Worm (Caenorhabditis elegans) whole organism, L1 larva: ENCODE data around the gene C28C12.12.

Experiments
- C04F5.9 ChIP-seq: sonication (generic microtip); optimal IDR thresholded peaks from 2 replicates; lab custom pipeline; 2016; ENCODE audit warnings: missing genetic modification characterization, missing compliant biosample characterization
- C16A3.4 ChIP-seq: fragments of 150-350 bp; optimal IDR thresholded peaks from 2 replicates; lab custom pipeline; 2014; ENCODE audit warnings: missing biosample characterization, missing genetic modification characterization
- F16B12.6 ChIP-seq: fragments of 150-350 bp; optimal IDR thresholded peaks from 2 replicates; lab custom pipeline; 2014; ENCODE audit warnings: missing biosample characterization, missing genetic modification characterization
- Y116A8C.19 ChIP-seq: sonication (generic microtip); optimal IDR thresholded peaks from 2 replicates; lab custom pipeline; 2016; ENCODE audit warnings: missing compliant biosample characterization, missing genetic modification characterization, borderline replicate concordance
- aly-2 ChIP-seq: fragments of 150-350 bp; optimal IDR thresholded peaks from 2 replicates; lab custom pipeline; 2014; ENCODE audit warnings: missing biosample characterization, missing genetic modification characterization
- ceh-63 ChIP-seq: fragments of 200-800 bp; sonication (Bioruptor generic); optimal IDR thresholded peaks from 2 replicates; lab custom pipeline; 2018; ENCODE audit warnings: mild to moderate bottlenecking, missing genetic modification characterization, missing compliant biosample characterization
- ceh-8 ChIP-seq: fragments of 200-800 bp; sonication (Bioruptor generic); optimal IDR thresholded peaks from 2 replicates; lab custom pipeline; 2018; ENCODE audit warnings: mild to moderate bottlenecking, missing genetic modification characterization, moderate library complexity, missing compliant biosample characterization
- ceh-82 ChIP-seq, 3 experiments: fragments of 150-350 bp in 1 of 3; sonication (generic microtip) in 2 of 3; optimal IDR thresholded peaks; 2 replicates each; lab custom pipeline; 2014 to 2017; ENCODE audit warnings: missing biosample characterization in 3 of 3, missing genetic modification characterization in 3 of 3
- ceh-88 ChIP-seq: fragments of 200-800 bp; sonication (Bioruptor generic); IDR thresholded peaks from 2 replicates; pipeline ENCODE4 v1.3.6; 2022; ENCODE audit warnings: missing genetic modification characterization, missing compliant biosample characterization
- ceh-90 ChIP-seq: sonication (generic microtip); optimal IDR thresholded peaks from 2 replicates; lab custom pipeline; 2016; ENCODE audit warnings: missing genetic modification characterization, missing compliant biosample characterization
- ces-1 ChIP-seq: fragments of 150-350 bp; optimal IDR thresholded peaks from 2 replicates; lab custom pipeline; 2014; ENCODE audit warnings: missing biosample characterization, missing genetic modification reagents, missing genetic modification characterization
- dpl-1 ChIP-seq, 3 experiments: fragments of 150-350 bp in 2 of 3; sonication (generic microtip) in 1 of 3; optimal IDR thresholded peaks; 2 replicates each; lab custom pipeline; 2014 to 2017; ENCODE audit warnings: missing biosample characterization in 3 of 3, missing genetic modification characterization in 3 of 3, missing genetic modification reagents in 3 of 3
- efl-1 ChIP-seq, 4 experiments: fragments of 150-350 bp; optimal IDR thresholded peaks in 3 of 4; peaks in 1 of 4; 1 replicate in 1 of 4; 2 replicates in 3 of 4; lab custom pipeline; 2014; ENCODE audit warnings: missing biosample characterization in 2 of 4, missing genetic modification characterization in 2 of 4, missing genetic modification reagents in 2 of 4
- efl-3 ChIP-seq: fragments of 200-800 bp; sonication (Bioruptor generic); optimal IDR thresholded peaks from 2 replicates; lab custom pipeline; 2018; ENCODE audit warnings: mild to moderate bottlenecking, missing genetic modification characterization, missing compliant biosample characterization
- egl-27 ChIP-seq, 2 experiments: fragments of 150-350 bp in 1 of 2; sonication (generic microtip); optimal IDR thresholded peaks; 3 replicates each; lab custom pipeline; 2017 to 2018; ENCODE audit warnings: missing biosample characterization in 2 of 2, missing genetic modification characterization in 2 of 2, missing genetic modification reagents in 2 of 2
- fkh-10 ChIP-seq: sonication (generic microtip); optimal IDR thresholded peaks from 2 replicates; lab custom pipeline; 2017; ENCODE audit warnings: missing biosample characterization, missing genetic modification reagents, missing genetic modification characterization
- fkh-4 ChIP-seq: sonication (generic microtip); optimal IDR thresholded peaks from 2 replicates; lab custom pipeline; 2016; ENCODE audit warnings: missing compliant biosample characterization, missing genetic modification characterization, borderline replicate concordance
- fkh-8 ChIP-seq: sonication (generic microtip); optimal IDR thresholded peaks from 2 replicates; lab custom pipeline; 2016; ENCODE audit warnings: mild to moderate bottlenecking, missing genetic modification characterization, missing compliant biosample characterization
- grh-1 ChIP-seq: fragments of 200-800 bp; sonication (Bioruptor generic); IDR thresholded peaks from 2 replicates; pipeline ENCODE4 v1.3.6; 2022; ENCODE audit warnings: missing genetic modification reagents, missing genetic modification characterization, missing compliant biosample characterization
- hpl-2 ChIP-seq: fragments of 150-350 bp; optimal IDR thresholded peaks from 2 replicates; lab custom pipeline; 2014; ENCODE audit warnings: missing biosample characterization, missing genetic modification reagents, missing genetic modification characterization
- jun-1 ChIP-seq: fragments of 150-350 bp; optimal IDR thresholded peaks from 2 replicates; lab custom pipeline; 2014; ENCODE audit warnings: missing biosample characterization, missing genetic modification reagents, missing genetic modification characterization
- lin-13 ChIP-seq: fragments of 150-350 bp; optimal IDR thresholded peaks from 2 replicates; lab custom pipeline; 2014; ENCODE audit warnings: missing biosample characterization, missing genetic modification reagents, missing genetic modification characterization
- lin-15B ChIP-seq: fragments of 150-350 bp; sonication (generic microtip); optimal IDR thresholded peaks from 3 replicates; lab custom pipeline; 2014; ENCODE audit warnings: missing biosample characterization, missing genetic modification characterization
- lin-35 ChIP-seq, 2 experiments: fragments of 150-350 bp; optimal IDR thresholded peaks; 2 replicates each; lab custom pipeline; 2014; ENCODE audit warnings: missing biosample characterization in 2 of 2, missing genetic modification characterization in 2 of 2, missing genetic modification reagents in 2 of 2
- lir-3 ChIP-seq: sonication (generic microtip); optimal IDR thresholded peaks from 2 replicates; lab custom pipeline; 2016; ENCODE audit warnings: mild to moderate bottlenecking, missing genetic modification characterization, moderate library complexity, missing compliant biosample characterization; ENCODE audit not compliant: poor library complexity
- mdl-1 ChIP-seq, 2 experiments: fragments of 150-350 bp; optimal IDR thresholded peaks; 2 replicates each; lab custom pipeline; 2014 to 2017; ENCODE audit warnings: missing biosample characterization in 2 of 2, missing genetic modification characterization in 2 of 2, inconsistent platforms in 1 of 2
- nhr-11 ChIP-seq: fragments of 150-350 bp; optimal IDR thresholded peaks from 2 replicates; lab custom pipeline; 2014; ENCODE audit warnings: missing biosample characterization, missing genetic modification characterization
- nhr-12 ChIP-seq: sonication (generic microtip); optimal IDR thresholded peaks from 2 replicates; lab custom pipeline; 2017; ENCODE audit warnings: missing biosample characterization, missing genetic modification characterization
- nhr-20 ChIP-seq: sonication (generic microtip); optimal IDR thresholded peaks from 2 replicates; lab custom pipeline; 2016; ENCODE audit warnings: mild to moderate bottlenecking, missing genetic modification characterization, missing compliant biosample characterization
- nhr-237 ChIP-seq: fragments of 150-350 bp; optimal IDR thresholded peaks from 2 replicates; lab custom pipeline; 2014; ENCODE audit warnings: missing biosample characterization, missing genetic modification characterization
- nhr-28 ChIP-seq: fragments of 150-350 bp; optimal IDR thresholded peaks from 2 replicates; lab custom pipeline; 2014; ENCODE audit warnings: missing biosample characterization, missing genetic modification characterization
- nhr-71 ChIP-seq: sonication (generic microtip); optimal IDR thresholded peaks from 2 replicates; lab custom pipeline; 2016; ENCODE audit warnings: mild to moderate bottlenecking, missing genetic modification characterization, moderate library complexity, missing compliant biosample characterization
- nhr-76 ChIP-seq: sonication (generic microtip); optimal IDR thresholded peaks from 2 replicates; lab custom pipeline; 2017; ENCODE audit warnings: missing biosample characterization, missing genetic modification characterization
- nhr-77 ChIP-seq: fragments of 150-350 bp; optimal IDR thresholded peaks from 2 replicates; lab custom pipeline; 2014; ENCODE audit warnings: missing biosample characterization, missing genetic modification characterization
- nhr-84 ChIP-seq: sonication (generic microtip); optimal IDR thresholded peaks from 2 replicates; lab custom pipeline; 2017; ENCODE audit warnings: missing biosample characterization, missing genetic modification characterization
- nhr-85 ChIP-seq: sonication (generic microtip); peaks from one replicate; lab custom pipeline; 2016; ENCODE audit warnings: missing genetic modification characterization, inconsistent platforms, missing compliant biosample characterization
- nhr-90 ChIP-seq: sonication (generic microtip); optimal IDR thresholded peaks from 2 replicates; lab custom pipeline; 2016; ENCODE audit warnings: mild to moderate bottlenecking, missing genetic modification characterization, missing compliant biosample characterization; ENCODE audit not compliant: poor library complexity
- pag-3 ChIP-seq: sonication (generic microtip); optimal IDR thresholded peaks from 2 replicates; lab custom pipeline; 2017; ENCODE audit warnings: missing genetic modification characterization, mild to moderate bottlenecking, missing compliant biosample characterization, antibody characterized with exemption, borderline replicate concordance; ENCODE audit not compliant: insufficient read depth
- pax-3 ChIP-seq: fragments of 200-800 bp; sonication (Bioruptor generic); optimal IDR thresholded peaks from 2 replicates; lab custom pipeline; 2018; ENCODE audit warnings: mild to moderate bottlenecking, missing genetic modification characterization, moderate library complexity, missing compliant biosample characterization
- pqm-1 ChIP-seq: sonication (generic microtip); optimal IDR thresholded peaks from 3 replicates; lab custom pipeline; 2017; ENCODE audit warnings: missing biosample characterization, missing genetic modification characterization
- rnt-1 ChIP-seq: sonication (generic microtip); optimal IDR thresholded peaks from 2 replicates; lab custom pipeline; 2016; ENCODE audit warnings: mild to moderate bottlenecking, missing genetic modification characterization, moderate library complexity, missing compliant biosample characterization
- skn-1 ChIP-seq: fragments of 150-350 bp; optimal IDR thresholded peaks from 2 replicates; lab custom pipeline; 2014; ENCODE audit warnings: missing biosample characterization, missing genetic modification characterization
- snpc-4 ChIP-seq: fragments of 150-350 bp; optimal IDR thresholded peaks from 2 replicates; lab custom pipeline; 2014; ENCODE audit warnings: missing biosample characterization, missing genetic modification characterization
- sptf-1 ChIP-seq: fragments of 150-350 bp; optimal IDR thresholded peaks from 2 replicates; lab custom pipeline; 2014; ENCODE audit warnings: missing biosample characterization, missing genetic modification characterization
- sup-37 ChIP-seq: fragments of 200-800 bp; sonication (Bioruptor generic); optimal IDR thresholded peaks from 2 replicates; lab custom pipeline; 2018; ENCODE audit warnings: mild to moderate bottlenecking, missing genetic modification characterization, missing compliant biosample characterization
- tbx-2 ChIP-seq: sonication (generic microtip); optimal IDR thresholded peaks from 2 replicates; lab custom pipeline; 2016; ENCODE audit warnings: missing genetic modification characterization, missing compliant biosample characterization
- tlp-1 ChIP-seq: fragments of 150-350 bp; optimal IDR thresholded peaks from 2 replicates; lab custom pipeline; 2014; ENCODE audit warnings: missing biosample characterization, missing genetic modification characterization
- unc-30 ChIP-seq: sonication (generic microtip); optimal IDR thresholded peaks from 2 replicates; lab custom pipeline; 2017; ENCODE audit warnings: missing biosample characterization, missing genetic modification characterization
- unc-62 ChIP-seq: fragments of 150-350 bp; optimal IDR thresholded peaks from 2 replicates; lab custom pipeline; 2014; ENCODE audit warnings: missing biosample characterization, missing genetic modification reagents, missing genetic modification characterization
- unc-86 ChIP-seq: sonication (generic microtip); optimal IDR thresholded peaks from 2 replicates; lab custom pipeline; 2016; ENCODE audit warnings: missing genetic modification characterization, missing compliant biosample characterization
- unc-98 ChIP-seq: fragments of 200-800 bp; sonication (Bioruptor generic); IDR thresholded peaks from 2 replicates; pipeline ENCODE4 v1.3.6; 2022; ENCODE audit warnings: missing genetic modification characterization, missing compliant biosample characterization
- zip-4 ChIP-seq: fragments of 200-800 bp; sonication (Bioruptor generic); optimal IDR thresholded peaks from 2 replicates; lab custom pipeline; 2018; ENCODE audit warnings: mild to moderate bottlenecking, missing genetic modification characterization, moderate library complexity, missing compliant biosample characterization
- ztf-11 ChIP-seq, 2 experiments: sonication (generic microtip); optimal IDR thresholded peaks; 2 replicates each; lab custom pipeline; 2016 to 2017; ENCODE audit warnings: missing genetic modification characterization in 2 of 2, missing biosample characterization in 1 of 2, missing compliant biosample characterization in 1 of 2

Gene C28C12.12

ce11 chrIV:8526050-8526449, 29.9 kb upstream of the C28C12.12 start (continued):
- TF ChIP-seq fkh-4 (tag; lab: Kevin White, UChicago) = no peak
- peak in 1 of 3 experiments; percentile 25 for TF ChIP-seq dpl-1 (GFP tag; optimal IDR thresholded peaks at IDR 0.05; lab: Kevin White, UChicago)
- peak; percentile 66 for TF ChIP-seq nhr-11 (tag; lab: Kevin White, UChicago)
- TF ChIP-seq ceh-88 = no peak; the same call in 1 of the 2 replicates
- TF ChIP-seq ces-1 (GFP tag; lab: Kevin White, UChicago) = no peak
- peak; percentile 1 for TF ChIP-seq skn-1
- no peak for TF ChIP-seq hpl-2 (GFP tag; lab: Kevin White, UChicago)
- no peak for TF ChIP-seq unc-62 (GFP tag; lab: Kevin White, UChicago)
- peak; percentile 50 for TF ChIP-seq C16A3.4 (tag; lab: Kevin White, UChicago)
- TF ChIP-seq nhr-12 (tag; lab: Kevin White, UChicago) = no peak
- no peak for TF ChIP-seq fkh-8 (tag; lab: Kevin White, UChicago)
- no peak for TF ChIP-seq aly-2 (tag; lab: Kevin White, UChicago)
- no peak for TF ChIP-seq ceh-8 (GFP tag; lab: Kevin White, UChicago)
- no peak for TF ChIP-seq unc-86 (tag; lab: Kevin White, UChicago)
- no peak for TF ChIP-seq unc-98
- TF ChIP-seq F16B12.6 (tag; lab: Kevin White, UChicago) = no peak
- no peak for TF ChIP-seq fkh-10 (GFP tag; lab: Kevin White, UChicago)
- peak in 1 of 2 experiments; percentile 91 for TF ChIP-seq mdl-1 (tag; optimal IDR thresholded peaks at IDR 0.05; lab: Kevin White, UChicago)
- TF ChIP-seq tlp-1 (tag; lab: Kevin White, UChicago) = no peak
- peak; percentile 94 for TF ChIP-seq nhr-85 (tag; lab: Kevin White, UChicago)
- peak; percentile 83 for TF ChIP-seq rnt-1 (tag; lab: Kevin White, UChicago)
- TF ChIP-seq nhr-71 (tag; lab: Kevin White, UChicago) = peak; percentile 94
- no peak for TF ChIP-seq ceh-82 (tag; optimal IDR thresholded peaks at IDR 0.05; lab: Kevin White, UChicago)
- TF ChIP-seq pqm-1 (tag; lab: Kevin White, UChicago) = no peak
- TF ChIP-seq tbx-2 (tag; lab: Kevin White, UChicago) = peak; percentile 82
- no peak for TF ChIP-seq sptf-1 (tag; lab: Kevin White, UChicago)
- no peak for TF ChIP-seq nhr-28 (tag; lab: Kevin White, UChicago)
- peak; percentile 59 for TF ChIP-seq nhr-90 (tag; lab: Kevin White, UChicago)
- no peak for TF ChIP-seq efl-3 (GFP tag; lab: Kevin White, UChicago)
- TF ChIP-seq lin-35 (GFP tag; optimal IDR thresholded peaks at IDR 0.05; lab: Kevin White, UChicago) = peak in 1 of 2 experiments; percentile 67
- no peak for TF ChIP-seq unc-30 (tag; lab: Kevin White, UChicago)
- TF ChIP-seq snpc-4 (tag; lab: Kevin White, UChicago) = no peak
- TF ChIP-seq egl-27 (tag; optimal IDR thresholded peaks at IDR 0.05; lab: Kevin White, UChicago) = peak in 1 of 2 experiments; percentile 80
- no peak for TF ChIP-seq nhr-84
- no peak for TF ChIP-seq lin-15B
- no peak for TF ChIP-seq lin-13
- TF ChIP-seq ceh-90 (tag; lab: Kevin White, UChicago) = no peak
- no peak for TF ChIP-seq C04F5.9
- no peak for TF ChIP-seq pax-3 (tag; lab: Kevin White, UChicago)
- TF ChIP-seq jun-1 (tag; lab: Kevin White, UChicago) = no peak
- no peak for TF ChIP-seq pag-3
- peak; percentile 32 for TF ChIP-seq lir-3 (tag; lab: Kevin White, UChicago)
- no peak for TF ChIP-seq nhr-76
- no peak for TF ChIP-seq ceh-63 (GFP tag; lab: Kevin White, UChicago)
- peak; percentile 18 to 37 for TF ChIP-seq efl-1 (optimal IDR thresholded peaks at IDR 0.05; lab: Kevin White, UChicago)
- peak; percentile 7 to 93 for TF ChIP-seq efl-1 (GFP tag; optimal IDR thresholded peaks at IDR 0.05 in 1 of 2; lab: Kevin White, UChicago)
- TF ChIP-seq grh-1 = no peak; the same call in 1 of the 2 replicates
- no peak for TF ChIP-seq ztf-11 (tag; optimal IDR thresholded peaks at IDR 0.05; lab: Kevin White, UChicago)
- no peak for TF ChIP-seq nhr-77
- peak; percentile 93 for TF ChIP-seq nhr-20 (tag; lab: Kevin White, UChicago)
- TF ChIP-seq zip-4 (GFP tag; lab: Kevin White, UChicago) = no peak
- no peak for TF ChIP-seq nhr-237 (tag; lab: Kevin White, UChicago)
- TF ChIP-seq sup-37 (GFP tag; lab: Kevin White, UChicago) = no peak
- no peak for TF ChIP-seq Y116A8C.19 (tag; lab: Kevin White, UChicago)
